Worm (Caenorhabditis elegans) whole organism, L4 larva: ENCODE results near the gene C28C12.12.

Source experiments
- ceh-44 ChIP-seq: fragments of 200-800 bp; sonication (Bioruptor generic); IDR thresholded peaks from 2 replicates; pipeline ENCODE4 v1.3.6; 2022; ENCODE audit warnings: missing genetic modification reagents, missing genetic modification characterization, missing compliant biosample characterization
- hmg-1.1 ChIP-seq: fragments of 200-800 bp; sonication (Bioruptor generic); IDR thresholded peaks from 2 replicates; pipeline ENCODE4 v1.3.6; 2022; ENCODE audit warnings: missing genetic modification reagents, missing genetic modification characterization, missing compliant biosample characterization
- jun-1 ChIP-seq: fragments of 150-350 bp; optimal IDR thresholded peaks from 2 replicates; lab custom pipeline; 2014; ENCODE audit warnings: missing biosample characterization, missing genetic modification reagents, missing genetic modification characterization
- lin-13 ChIP-seq: fragments of 150-350 bp; optimal IDR thresholded peaks from 2 replicates; lab custom pipeline; 2014; ENCODE audit warnings: missing biosample characterization, missing genetic modification reagents, missing genetic modification characterization
- lsy-2 ChIP-seq, 2 experiments: fragments of 150-350 bp in 1 of 2; sonication (generic microtip) in 1 of 2; optimal IDR thresholded peaks; 2 replicates each; lab custom pipeline; 2014 to 2017; ENCODE audit warnings: missing biosample characterization in 2 of 2, missing genetic modification characterization in 2 of 2
- madf-5 ChIP-seq, 2 experiments: fragments of 200-800 bp; sonication (Bioruptor generic); IDR thresholded peaks; 2 replicates each; pipeline ENCODE4 v1.3.6; 2022; ENCODE audit warnings: missing compliant biosample characterization in 2 of 2, missing genetic modification characterization in 2 of 2
- rbr-2 ChIP-seq: sonication (generic microtip); optimal IDR thresholded peaks from 2 replicates; lab custom pipeline; 2016; ENCODE audit warnings: missing genotype, missing genetic modification characterization, missing compliant biosample characterization
- skn-1 ChIP-seq: fragments of 150-350 bp; optimal IDR thresholded peaks from 2 replicates; lab custom pipeline; 2014; ENCODE audit warnings: missing biosample characterization, missing genetic modification characterization
- tra-1 ChIP-seq: fragments of 200-800 bp; sonication (Bioruptor generic); IDR thresholded peaks from 2 replicates; pipeline ENCODE4 v1.3.6; 2022; ENCODE audit warnings: missing genetic modification reagents, missing genetic modification characterization, missing compliant biosample characterization
- unc-39 ChIP-seq: sonication (generic microtip); optimal IDR thresholded peaks from 2 replicates; lab custom pipeline; 2017; ENCODE audit warnings: missing biosample characterization, missing genetic modification characterization
- ztf-11 ChIP-seq: fragments of 150-350 bp; optimal IDR thresholded peaks from 2 replicates; lab custom pipeline; 2014; ENCODE audit warnings: missing biosample characterization, missing genetic modification characterization

DNA sequence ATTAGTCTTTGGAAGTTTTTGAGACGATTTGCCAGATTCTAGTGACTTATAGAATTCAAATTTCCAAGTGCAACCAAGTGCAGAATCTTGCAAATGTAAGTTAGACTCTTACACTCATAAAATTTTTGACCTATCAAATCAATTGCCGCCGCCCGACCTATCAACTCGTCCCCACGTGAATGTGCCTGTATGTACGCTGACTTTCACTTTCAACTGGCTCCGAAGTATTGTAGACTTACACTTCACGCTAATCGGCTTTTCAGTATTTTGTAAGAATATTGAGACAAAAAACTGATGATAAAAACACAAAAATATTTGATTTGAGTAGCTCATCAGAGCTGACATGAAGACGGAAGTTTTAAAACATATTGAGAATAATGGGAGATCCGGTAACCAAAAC lies 36.6 kb upstream of the C28C12.12 start:
- TF ChIP-seq hmg-1.1 (GFP tag; lab: Robert Waterston, UW), result no peak
- TF ChIP-seq ztf-11 (tag; lab: Kevin White, UChicago), result no peak
- TF ChIP-seq madf-5 (GFP tag; IDR thresholded peaks at IDR 0.05; lab: Robert Waterston, UW), result no peak
- no peak for TF ChIP-seq lsy-2 (tag; optimal IDR thresholded peaks at IDR 0.05; lab: Kevin White, UChicago)
- peak; percentile 66 for TF ChIP-seq tra-1
- TF ChIP-seq unc-39 (tag; lab: Kevin White, UChicago), result no peak
- no peak for TF ChIP-seq skn-1
- no peak for TF ChIP-seq rbr-2
- no peak for TF ChIP-seq lin-13 (GFP tag; lab: Kevin White, UChicago)
- TF ChIP-seq jun-1 (tag; lab: Kevin White, UChicago), result no peak
- no peak for TF ChIP-seq ceh-44
